Worm (Caenorhabditis elegans): Measurements from ENCODE around the gene clec-165.

DNA sequence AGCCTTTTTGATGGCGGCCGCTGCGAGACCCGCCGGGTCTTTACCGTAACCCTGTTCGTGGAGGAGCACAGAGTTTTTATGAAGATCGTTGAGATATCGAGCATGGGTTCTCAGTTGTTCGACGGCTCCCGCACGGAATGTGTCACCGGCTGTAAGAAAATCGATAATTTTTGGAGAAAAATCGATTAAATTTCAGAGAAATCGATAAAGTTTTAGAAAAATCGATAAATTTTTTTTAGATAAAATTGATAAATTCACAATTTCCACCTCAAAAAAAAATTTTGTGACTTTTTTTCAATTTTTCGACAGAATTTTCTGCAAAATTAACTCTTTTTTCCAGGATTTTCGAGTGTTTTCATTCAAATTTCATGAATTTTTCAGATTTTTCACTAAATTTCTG, 11.9 kb downstream of the clec-165 start:
- TF ChIP-seq nhr-76 (tag; optimal IDR thresholded peaks at IDR 0.05) (no peak), elt-3 (tag; optimal IDR thresholded peaks at IDR 0.05) (no peak), unc-39 (tag; optimal IDR thresholded peaks at IDR 0.05) (no peak), pha-4 (tag; optimal IDR thresholded peaks at IDR 0.05) (no peak), hlh-1 (tag; optimal IDR thresholded peaks at IDR 0.05) (no peak), blmp-1 (tag; optimal IDR thresholded peaks at IDR 0.05) (no peak), nhr-28 (tag; optimal IDR thresholded peaks at IDR 0.05) (no peak), nhr-237 (tag; optimal IDR thresholded peaks at IDR 0.05) (no peak), mls-2 (tag; optimal IDR thresholded peaks at IDR 0.05) (no peak), unc-62 (GFP tag; optimal IDR thresholded peaks at IDR 0.05) (no peak), ham-2 (GFP tag; optimal IDR thresholded peaks at IDR 0.05) (no peak), lin-13 (tag; optimal IDR thresholded peaks at IDR 0.05) (no peak), ztf-11 (tag; optimal IDR thresholded peaks at IDR 0.05) (no peak)

Measured in whole organism, mixed stage, embryonic.